Worm (Caenorhabditis elegans) whole organism, L2 larva: ENCODE results near the gene F21D9.8.
"Not testable (repeated sequence)": the region's sequence is repeated elsewhere in the genome, so short reads cannot be mapped to it uniquely, and the experiment has no call there.

ENCODE experiments used
- C34F6.9 ChIP-seq: fragments of 150-350 bp; optimal IDR thresholded peaks from 2 replicates; lab custom pipeline; 2014; ENCODE audit warnings: missing biosample characterization, missing genetic modification characterization
- R02D3.7 ChIP-seq: fragments of 150-350 bp; optimal IDR thresholded peaks from 2 replicates; lab custom pipeline; 2014; ENCODE audit warnings: missing biosample characterization, missing genetic modification characterization
- Y55F3AM.14 ChIP-seq: fragments of 200-800 bp; sonication (Bioruptor generic); optimal IDR thresholded peaks from 2 replicates; lab custom pipeline; 2018; ENCODE audit warnings: mild to moderate bottlenecking, missing genetic modification characterization, missing compliant biosample characterization
- aly-2 ChIP-seq: fragments of 150-350 bp; optimal IDR thresholded peaks from 2 replicates; lab custom pipeline; 2014; ENCODE audit warnings: missing biosample characterization, missing genetic modification characterization
- ama-1 ChIP-seq: fragments of 150-350 bp; optimal IDR thresholded peaks from 2 replicates; lab custom pipeline; 2018; ENCODE audit warnings: inconsistent platforms
- ceh-16 ChIP-seq: fragments of 150-350 bp; optimal IDR thresholded peaks from 2 replicates; lab custom pipeline; 2014; ENCODE audit warnings: missing biosample characterization, missing genetic modification characterization
- crh-2 ChIP-seq: sonication (generic microtip); optimal IDR thresholded peaks from 2 replicates; lab custom pipeline; 2017; ENCODE audit warnings: missing biosample characterization, missing genetic modification characterization
- egl-27 ChIP-seq: sonication (generic microtip); optimal IDR thresholded peaks from 3 replicates; lab custom pipeline; 2017; ENCODE audit warnings: missing biosample characterization, missing genetic modification reagents, missing genetic modification characterization
- elt-3 ChIP-seq: sonication (generic microtip); optimal IDR thresholded peaks from 2 replicates; lab custom pipeline; 2017; ENCODE audit warnings: missing biosample characterization, missing genetic modification characterization
- fos-1 ChIP-seq: fragments of 150-350 bp; optimal IDR thresholded peaks from 2 replicates; lab custom pipeline; 2014; ENCODE audit warnings: missing biosample characterization, missing genetic modification characterization
- gmeb-1 ChIP-seq: fragments of 150-350 bp; optimal IDR thresholded peaks from 2 replicates; lab custom pipeline; 2014; ENCODE audit warnings: missing biosample characterization, missing genetic modification characterization
- lin-11 ChIP-seq: fragments of 150-350 bp; sonication (generic microtip); optimal IDR thresholded peaks from 2 replicates; lab custom pipeline; 2014; ENCODE audit warnings: missing biosample characterization, missing genetic modification characterization, inconsistent platforms, mixed read lengths
- lin-13 ChIP-seq: fragments of 150-350 bp; optimal IDR thresholded peaks from 2 replicates; lab custom pipeline; 2014; ENCODE audit warnings: missing biosample characterization, missing genetic modification reagents, missing genetic modification characterization
- lin-39 ChIP-seq: fragments of 150-350 bp; optimal IDR thresholded peaks from 2 replicates; lab custom pipeline; 2014; ENCODE audit warnings: missing biosample characterization, missing genetic modification reagents, missing genetic modification characterization
- lsy-2 ChIP-seq, 2 experiments: fragments of 150-350 bp in 1 of 2; sonication (generic microtip) in 1 of 2; optimal IDR thresholded peaks; 2 replicates each; lab custom pipeline; 2014 to 2017; ENCODE audit warnings: missing biosample characterization in 2 of 2, missing genetic modification characterization in 2 of 2
- mab-5 ChIP-seq: fragments of 150-350 bp; optimal IDR thresholded peaks from 2 replicates; lab custom pipeline; 2014; ENCODE audit warnings: missing biosample characterization, missing genetic modification characterization
- nhr-11 ChIP-seq: fragments of 150-350 bp; optimal IDR thresholded peaks from 2 replicates; lab custom pipeline; 2014; ENCODE audit warnings: missing biosample characterization, missing genetic modification characterization
- nhr-12 ChIP-seq: fragments of 150-350 bp; optimal IDR thresholded peaks from 2 replicates; lab custom pipeline; 2014; ENCODE audit warnings: missing biosample characterization, missing genetic modification characterization
- nhr-129 ChIP-seq: fragments of 150-350 bp; optimal IDR thresholded peaks from 2 replicates; lab custom pipeline; 2014; ENCODE audit warnings: missing biosample characterization, missing genetic modification characterization
- nhr-21 ChIP-seq: fragments of 150-350 bp; optimal IDR thresholded peaks from 2 replicates; lab custom pipeline; 2014; ENCODE audit warnings: missing biosample characterization, missing genetic modification characterization
- nhr-237 ChIP-seq: fragments of 150-350 bp; optimal IDR thresholded peaks from 2 replicates; lab custom pipeline; 2014; ENCODE audit warnings: missing biosample characterization, missing genetic modification characterization
- nhr-25 ChIP-seq: fragments of 150-350 bp; sonication (generic microtip); optimal IDR thresholded peaks from 3 replicates; lab custom pipeline; 2014; ENCODE audit warnings: missing biosample characterization, missing genetic modification characterization
- nhr-6 ChIP-seq: fragments of 150-350 bp; optimal IDR thresholded peaks from 2 replicates; lab custom pipeline; 2014; ENCODE audit warnings: missing biosample characterization, missing genetic modification characterization
- nhr-77 ChIP-seq: fragments of 150-350 bp; optimal IDR thresholded peaks from 2 replicates; lab custom pipeline; 2014; ENCODE audit warnings: missing biosample characterization, missing genetic modification characterization
- peb-1 ChIP-seq: fragments of 150-350 bp; optimal IDR thresholded peaks from 2 replicates; lab custom pipeline; 2014; ENCODE audit warnings: missing biosample characterization, missing genetic modification characterization
- skn-1 ChIP-seq: sonication (generic microtip); optimal IDR thresholded peaks from 2 replicates; lab custom pipeline; 2017; ENCODE audit warnings: missing biosample characterization, missing genetic modification characterization
- sma-3 ChIP-seq: sonication (generic microtip); optimal IDR thresholded peaks from 2 replicates; lab custom pipeline; 2016; ENCODE audit warnings: missing genetic modification reagents, missing genetic modification characterization, missing compliant biosample characterization
- sma-9 ChIP-seq, 2 experiments: fragments of 150-350 bp in 1 of 2; sonication (generic microtip) in 1 of 2; optimal IDR thresholded peaks; 2 replicates each; lab custom pipeline; 2014 to 2016; ENCODE audit warnings: missing genetic modification characterization in 2 of 2, mild to moderate bottlenecking in 1 of 2, missing biosample characterization in 1 of 2, missing compliant biosample characterization in 1 of 2, missing genetic modification reagents in 1 of 2, moderate library complexity in 1 of 2
- snpc-4 ChIP-seq: fragments of 150-350 bp; optimal IDR thresholded peaks from 2 replicates; lab custom pipeline; 2014; ENCODE audit warnings: missing biosample characterization, missing genetic modification characterization
- unc-39 ChIP-seq: fragments of 150-350 bp; optimal IDR thresholded peaks from 2 replicates; lab custom pipeline; 2014; ENCODE audit warnings: missing biosample characterization, missing genetic modification characterization
- zag-1 ChIP-seq: fragments of 150-350 bp; optimal IDR thresholded peaks from 2 replicates; lab custom pipeline; 2014; ENCODE audit warnings: missing biosample characterization, missing genetic modification characterization
- ztf-1 ChIP-seq: fragments of 200-800 bp; sonication (Bioruptor generic); conservative IDR thresholded peaks from 2 replicates; pipeline ENCODE4 v1.3.6; 2022; ENCODE audit warnings: missing genetic modification characterization, missing compliant biosample characterization
- ztf-11 ChIP-seq: sonication (generic microtip); optimal IDR thresholded peaks from 2 replicates; lab custom pipeline; 2017; ENCODE audit warnings: missing biosample characterization, missing genetic modification characterization
- ztf-4 ChIP-seq: fragments of 150-350 bp; optimal IDR thresholded peaks from 2 replicates; lab custom pipeline; 2014; ENCODE audit warnings: missing biosample characterization, missing genetic modification characterization

Gene F21D9.8

ce11 chrV:19320385-19320784 is 40.6 kb upstream of the F21D9.8 start, which contains the start of gene sdz-6:
TSS of gene sdz-6 (plus strand) at chrV:19320613.
- no peak for TF ChIP-seq Y55F3AM.14 (GFP tag; lab: Kevin White, UChicago)
- TF ChIP-seq zag-1, result no peak
- no peak for TF ChIP-seq ztf-1 (GFP tag; lab: Robert Waterston, UW)
- no peak for TF ChIP-seq C34F6.9 (tag; lab: Kevin White, UChicago)
- no peak for TF ChIP-seq egl-27 (tag; lab: Kevin White, UChicago)
- TF ChIP-seq crh-2, result no peak
- no peak for TF ChIP-seq mab-5
- no peak for TF ChIP-seq sma-9 (GFP tag; optimal IDR thresholded peaks at IDR 0.05; lab: Kevin White, UChicago)
- TF ChIP-seq sma-9 (tag; optimal IDR thresholded peaks at IDR 0.05; lab: Kevin White, UChicago), result no peak
- no peak for TF ChIP-seq sma-3
- TF ChIP-seq lin-39 (tag; lab: Kevin White, UChicago), result no peak
- TF ChIP-seq gmeb-1 (tag; lab: Kevin White, UChicago), result no peak
- no peak for TF ChIP-seq nhr-11 (tag; lab: Kevin White, UChicago)
- TF ChIP-seq unc-39 (tag; lab: Kevin White, UChicago), result no peak
- no peak for TF ChIP-seq nhr-237 (tag; lab: Kevin White, UChicago)
- TF ChIP-seq elt-3 (tag; lab: Kevin White, UChicago), result no peak
- no peak for TF ChIP-seq lin-11 (tag; lab: Kevin White, UChicago)
- no peak for TF ChIP-seq nhr-6 (tag; lab: Kevin White, UChicago)
- TF ChIP-seq skn-1 (tag; lab: Kevin White, UChicago), result no peak
- TF ChIP-seq fos-1 (tag; lab: Kevin White, UChicago), result no peak

- TF ChIP-seq skn-1 (tag; lab: Kevin White, UChicago) (no peak), ceh-16 (tag; lab: Kevin White, UChicago) (no peak), fos-1 (tag; lab: Kevin White, UChicago) (peak; percentile 38), crh-2 (no peak), nhr-25 (tag; lab: Kevin White, UChicago) (no peak), nhr-77 (tag; lab: Kevin White, UChicago) (no peak), unc-39 (tag; lab: Kevin White, UChicago) (no peak)
Observed at ce11 chrV:19319460-19319995, 39.7 kb upstream of the F21D9.8 start, which contains the start of gene C43D7.7. TSS of gene C43D7.7 (minus strand) at chrV:19319510.

- TF ChIP-seq fos-1 (tag; lab: Kevin White, UChicago); Y55F3AM.14 (GFP tag; lab: Kevin White, UChicago); mab-5: not testable (repeated sequence)
- TF ChIP-seq, all 48 proteins: peak for 0; not testable (repeated sequence) for 48
Observed at ce11 chrV:19317058-19317457, 37.3 kb upstream of the F21D9.8 start, which contains the start of gene srh-208. TSS of gene srh-208 (plus strand) at chrV:19317358.

- TF ChIP-seq snpc-4 (tag; lab: Kevin White, UChicago) (no peak), Y55F3AM.14 (GFP tag; lab: Kevin White, UChicago) (no peak), nhr-12 (tag; lab: Kevin White, UChicago) (no peak), zag-1 (no peak), R02D3.7 (tag; lab: Kevin White, UChicago) (no peak), nhr-6 (tag; lab: Kevin White, UChicago) (no peak)
Observed at ce11 chrV:19312975-19313374, 33.2 kb upstream of the F21D9.8 start, which contains the start of gene fbxb-64. TSS of gene fbxb-64 (plus strand) at chrV:19313275.

- TF ChIP-seq nhr-237 (tag; lab: Kevin White, UChicago) (no peak), nhr-129 (tag; lab: Kevin White, UChicago) (no peak), nhr-21 (no peak), ama-1 (no peak), R02D3.7 (tag; lab: Kevin White, UChicago) (no peak), lin-13 (GFP tag; lab: Kevin White, UChicago) (no peak), ztf-4 (tag; lab: Kevin White, UChicago) (no peak), nhr-77 (tag; lab: Kevin White, UChicago) (no peak), lsy-2 (tag; optimal IDR thresholded peaks at IDR 0.05; lab: Kevin White, UChicago) (no peak), aly-2 (no peak), lin-11 (tag; lab: Kevin White, UChicago) (no peak), peb-1 (tag; lab: Kevin White, UChicago) (no peak), ztf-11 (no peak), sma-3 (no peak), sma-9 (GFP tag; optimal IDR thresholded peaks at IDR 0.05; lab: Kevin White, UChicago) (no peak), sma-9 (tag; optimal IDR thresholded peaks at IDR 0.05; lab: Kevin White, UChicago) (no peak), crh-2 (no peak)
Observed at ce11 chrV:19311391-19311790, 31.6 kb upstream of the F21D9.8 start, which contains the start of gene C43D7.8. TSS of gene C43D7.8 (minus strand) at chrV:19311491.
